ENCODE assay signal across 3 fruit fly cellular contexts in the genomic region with DNA sequence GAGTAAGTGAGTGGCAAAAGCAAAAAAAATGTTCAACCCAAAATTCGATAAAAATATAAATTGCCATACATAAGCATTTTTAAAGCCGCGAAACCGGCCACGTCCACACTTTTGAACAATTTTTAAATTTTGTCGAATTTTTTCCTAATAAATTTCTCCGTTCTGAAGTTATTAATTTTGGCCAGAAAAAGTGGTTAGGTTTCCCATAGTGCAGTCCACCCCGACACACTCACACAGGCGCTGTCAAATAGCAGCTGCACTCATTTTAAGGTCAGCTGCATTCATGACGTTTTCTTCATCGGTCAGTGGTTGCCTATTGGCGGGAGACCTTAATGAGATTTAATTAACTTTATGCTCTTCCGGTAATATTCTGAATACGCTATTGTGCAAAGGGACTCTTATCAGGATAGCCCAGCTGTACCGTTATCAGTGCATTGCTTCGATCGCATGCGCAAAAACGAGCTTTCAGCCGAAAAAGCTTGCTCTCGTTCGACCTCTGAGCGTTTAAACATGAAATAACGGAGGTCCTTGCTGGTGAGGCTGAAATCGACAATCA.
A peak's percentile ranks its signal among the peaks of the same experiment; 100 is the strongest.
TF ChIP-seq lines count a peak whose summit lies in the region.

A gene (plus strand): TSS at position 556 of the 556 bp plus-strand sequence.

- TF ChIP-seq CTCF in whole organism, embryonic (GFP tag; optimal IDR thresholded peaks at IDR 0.05; lab: Kevin White, UChicago), result no peak

TF ChIP-seq in whole organism, embryonic, 481 proteins besides CTCF, POLR2A, EP300 and RAD21:
- peak; percentile 39 for TF ChIP-seq pros (GFP tag; optimal IDR thresholded peaks at IDR 0.05; lab: Kevin White, UChicago)
- peak; percentile 67 for TF ChIP-seq zen (tag; optimal IDR thresholded peaks at IDR 0.05; lab: Kevin White, UChicago)
- no peak for TF ChIP-seq dmrt11E (tag; optimal IDR thresholded peaks at IDR 0.05; lab: Kevin White, UChicago)
- TF ChIP-seq ewg (GFP tag; optimal IDR thresholded peaks at IDR 0.05; lab: Kevin White, UChicago), result peak; percentile 86
- TF ChIP-seq CG15073 (GFP tag; optimal IDR thresholded peaks at IDR 0.05; lab: Kevin White, UChicago), result no peak
- no peak for TF ChIP-seq CG2116 (GFP tag; optimal IDR thresholded peaks at IDR 0.05; lab: Kevin White, UChicago)
- no peak for TF ChIP-seq tna (GFP tag; IDR thresholded peaks at IDR 0.05; lab: Robert Waterston, UW; ENCODE audit: partially characterized antibody)
- TF ChIP-seq Ets97D (GFP tag; optimal IDR thresholded peaks at IDR 0.05; lab: Kevin White, UChicago), result no peak
- peak; percentile 97 for TF ChIP-seq CG4707 (GFP tag; optimal IDR thresholded peaks at IDR 0.05; lab: Kevin White, UChicago)
- peak; percentile 91 for TF ChIP-seq ac (GFP tag; optimal IDR thresholded peaks at IDR 0.05; lab: Kevin White, UChicago)
- no peak for TF ChIP-seq hth (optimal IDR thresholded peaks at IDR 0.05; lab: Kevin White, UChicago)
- TF ChIP-seq CG2199 (GFP tag; IDR thresholded peaks at IDR 0.05; lab: Robert Waterston, UW), result peak; percentile 68; the same call in 1 of the 3 replicates
- peak; percentile 31 for TF ChIP-seq cg (GFP tag; optimal IDR thresholded peaks at IDR 0.05; lab: Kevin White, UChicago)
- peak; percentile 88 for TF ChIP-seq Ets65A (GFP tag; lab: Kevin White, UChicago)
- peak; percentile 69 for TF ChIP-seq row (GFP tag; IDR thresholded peaks at IDR 0.05; lab: Robert Waterston, UW)
- TF ChIP-seq Med (GFP tag; lab: Kevin White, UChicago), result peak; percentile 23
- no peak for TF ChIP-seq dm (GFP tag; optimal IDR thresholded peaks at IDR 0.05; lab: Kevin White, UChicago)
- no peak for TF ChIP-seq Hsf (GFP tag; optimal IDR thresholded peaks at IDR 0.05; lab: Kevin White, UChicago)
- TF ChIP-seq CG34224 (GFP tag; IDR thresholded peaks at IDR 0.05; lab: Robert Waterston, UW; ENCODE audit: partially characterized antibody), result no peak
- peak in 1 of 2 experiments; percentile 21 for TF ChIP-seq tll (GFP tag; optimal IDR thresholded peaks at IDR 0.05; lab: Kevin White, UChicago)
- peak; percentile 49 for TF ChIP-seq CG10431 (GFP tag; optimal IDR thresholded peaks at IDR 0.05; lab: Kevin White, UChicago)
- no peak for TF ChIP-seq CG12236 (GFP tag; optimal IDR thresholded peaks at IDR 0.05; lab: Kevin White, UChicago)

TF ChIP-seq in whole organism, prepupa, 60 proteins besides CTCF, POLR2A, EP300 and RAD21:
- TF ChIP-seq cyc (GFP tag; optimal IDR thresholded peaks at IDR 0.05; lab: Kevin White, UChicago), result no peak
- TF ChIP-seq svp (GFP tag; lab: Kevin White, UChicago), result peak; percentile 64
- no peak for TF ChIP-seq CG6854 (GFP tag; optimal IDR thresholded peaks at IDR 0.05; lab: Kevin White, UChicago)
- TF ChIP-seq CG31627 (GFP tag; optimal IDR thresholded peaks at IDR 0.05; lab: Kevin White, UChicago), result no peak
TF ChIP-seq in whole organism, prepupa: peak in this region for 1.

TF ChIP-seq in whole organism, pupa, 21 proteins besides CTCF, POLR2A, EP300 and RAD21:
- peak; percentile 28 for TF ChIP-seq D1 (tag; optimal IDR thresholded peaks at IDR 0.05; lab: Kevin White, UChicago)
- TF ChIP-seq Pif1B (GFP tag; optimal IDR thresholded peaks at IDR 0.05; lab: Kevin White, UChicago), result no peak
